Fruit fly (Drosophila melanogaster) whole organism, embryonic: ENCODE measurements around the gene Dph5.
A peak's percentile ranks its signal among the peaks of the same experiment; 100 is the strongest.

Source experiments
- CG10366 ChIP-seq: fragments of 200-800 bp; sonication (Bioruptor generic); IDR thresholded peaks from 2 replicates; pipeline ENCODE4 v1.3.6; 2022; ENCODE audit warnings: missing biosample characterization, missing genetic modification characterization
- CG10431 ChIP-seq: fragments of 200-800 bp; sonication (Bioruptor generic); optimal IDR thresholded peaks from 3 replicates; lab custom pipeline; 2018; ENCODE audit warnings: missing biosample characterization, mild to moderate bottlenecking, missing genetic modification characterization
- CG10979 ChIP-seq: fragments of 200-800 bp; sonication (Bioruptor generic); optimal IDR thresholded peaks from 2 replicates; lab custom pipeline; 2018; ENCODE audit warnings: missing biosample characterization, mild to moderate bottlenecking, missing genetic modification characterization, moderate library complexity
- CG12104 ChIP-seq: fragments of 200-800 bp; sonication (Bioruptor generic); optimal IDR thresholded peaks from 3 replicates; lab custom pipeline; 2016; ENCODE audit warnings: missing biosample characterization, missing genetic modification characterization
- CG12155 ChIP-seq: fragments of 200-800 bp; sonication (Bioruptor generic); optimal IDR thresholded peaks from 3 replicates; lab custom pipeline; 2016; ENCODE audit warnings: missing biosample characterization, missing genetic modification characterization
- CG12219 ChIP-seq: fragments of 200-800 bp; sonication (Bioruptor generic); optimal IDR thresholded peaks from 3 replicates; lab custom pipeline; 2018; ENCODE audit warnings: missing biosample characterization, mild to moderate bottlenecking, missing genetic modification characterization
- CG1233 ChIP-seq: fragments of 200-800 bp; sonication (Bioruptor generic); optimal IDR thresholded peaks from 4 replicates; lab custom pipeline; 2018; ENCODE audit warnings: missing biosample characterization, mild to moderate bottlenecking, missing genetic modification characterization
- CG12391 ChIP-seq: fragments of 200-800 bp; sonication (Bioruptor generic); optimal IDR thresholded peaks from 3 replicates; lab custom pipeline; 2018; ENCODE audit warnings: missing biosample characterization, mild to moderate bottlenecking, missing genetic modification characterization, moderate library complexity
- CG12942 ChIP-seq: fragments of 200-800 bp; sonication (Bioruptor generic); optimal IDR thresholded peaks from 3 replicates; lab custom pipeline; 2016; ENCODE audit warnings: missing biosample characterization, missing genetic modification characterization
- CG14014 ChIP-seq: fragments of 200-800 bp; sonication (Bioruptor generic); IDR thresholded peaks from 2 replicates; pipeline ENCODE4 v1.3.6; 2022; ENCODE audit warnings: missing biosample characterization, missing genetic modification characterization
- CG14667 ChIP-seq: fragments of 200-800 bp; sonication (Bioruptor generic); IDR thresholded peaks from 2 replicates; pipeline ENCODE4 v1.3.6; 2022; ENCODE audit warnings: missing biosample characterization, missing genetic modification characterization
- CG14710 ChIP-seq: fragments of 200-800 bp; sonication (Bioruptor generic); optimal IDR thresholded peaks from 3 replicates; lab custom pipeline; 2019; ENCODE audit warnings: missing biosample characterization, mild to moderate bottlenecking, missing genetic modification characterization, moderate library complexity
- CG17328 ChIP-seq: fragments of 200-800 bp; sonication (Bioruptor generic); IDR thresholded peaks from 2 replicates; pipeline ENCODE4 v1.3.6; 2022; ENCODE audit warnings: missing biosample characterization, missing genetic modification characterization
- CG17802 ChIP-seq: fragments of 200-800 bp; sonication (Bioruptor generic); optimal IDR thresholded peaks from 2 replicates; lab custom pipeline; 2018; ENCODE audit warnings: missing biosample characterization, mild to moderate bottlenecking, missing genetic modification characterization, moderate library complexity
- CG2678 ChIP-seq: fragments of 200-800 bp; sonication (Bioruptor generic); optimal IDR thresholded peaks from 3 replicates; lab custom pipeline; 2019; ENCODE audit warnings: missing biosample characterization, mild to moderate bottlenecking, missing genetic modification characterization, moderate library complexity
- CG2889 ChIP-seq: fragments of 200-800 bp; sonication (Bioruptor generic); IDR thresholded peaks from 3 replicates; pipeline ENCODE4 v1.3.6; 2022; ENCODE audit warnings: missing biosample characterization, missing genetic modification characterization
- CG4424 ChIP-seq: fragments of 200-800 bp; sonication (Bioruptor generic); optimal IDR thresholded peaks from 3 replicates; lab custom pipeline; 2016; ENCODE audit warnings: missing biosample characterization, missing genetic modification characterization
- CG7556 ChIP-seq: fragments of 200-800 bp; sonication (Bioruptor generic); optimal IDR thresholded peaks from 2 replicates; lab custom pipeline; 2017; ENCODE audit warnings: missing biosample characterization, mild to moderate bottlenecking, missing genetic modification characterization
- CG9932 ChIP-seq: fragments of 200-800 bp; sonication (Bioruptor generic); IDR thresholded peaks from 2 replicates; pipeline ENCODE4 v1.3.6; 2022; ENCODE audit warnings: missing biosample characterization, missing genetic modification characterization
- CHES-1-like ChIP-seq: fragments of 200-800 bp; sonication (Bioruptor generic); optimal IDR thresholded peaks from 2 replicates; lab custom pipeline; 2016; ENCODE audit warnings: missing biosample characterization, missing genetic modification characterization
- D ChIP-seq, 2 experiments: fragments of 200-800 bp in 1 of 2; fragments of >200 bp in 1 of 2; sonication (Bioruptor generic) in 1 of 2; optimal IDR thresholded peaks; 2 replicates in 1 of 2; 3 replicates in 1 of 2; lab custom pipeline; 2017; ENCODE audit warnings: mild to moderate bottlenecking in 1 of 2, missing biosample characterization in 1 of 2, missing genetic modification characterization in 1 of 2, missing genetic modification reagents in 1 of 2
- Doc2 ChIP-seq: fragments of 200-800 bp; sonication (Bioruptor generic); IDR thresholded peaks from 2 replicates; pipeline ENCODE4 v1.3.6; 2022; ENCODE audit warnings: missing biosample characterization, missing genetic modification characterization
- E2f1 ChIP-seq: fragments of 200-800 bp; sonication (Bioruptor generic); IDR thresholded peaks from 2 replicates; pipeline ENCODE4 v1.3.6; 2022; ENCODE audit warnings: missing biosample characterization, missing genetic modification characterization
- HLHmδ ChIP-seq: fragments of 200-800 bp; sonication (Bioruptor generic); optimal IDR thresholded peaks from 2 replicates; lab custom pipeline; 2018; ENCODE audit warnings: missing biosample characterization, mild to moderate bottlenecking, missing genetic modification characterization, moderate library complexity
- Hmr ChIP-seq: fragments of 200-800 bp; sonication (Bioruptor generic); optimal IDR thresholded peaks from 3 replicates; lab custom pipeline; 2017; ENCODE audit warnings: mild to moderate bottlenecking, missing biosample characterization, missing genetic modification reagents, missing genetic modification characterization
- Hr3 ChIP-seq: fragments of 200-800 bp; sonication (Bioruptor generic); optimal IDR thresholded peaks from 3 replicates; lab custom pipeline; 2016; ENCODE audit warnings: missing biosample characterization, missing genetic modification characterization
- Hr51 ChIP-seq, 2 experiments: fragments of 200-800 bp; sonication (Bioruptor generic); optimal IDR thresholded peaks; 2 replicates in 1 of 2; 3 replicates in 1 of 2; lab custom pipeline; 2016 to 2018; ENCODE audit warnings: missing biosample characterization in 2 of 2, missing genetic modification characterization in 2 of 2, mild to moderate bottlenecking in 1 of 2, moderate library complexity in 1 of 2
- Med ChIP-seq: fragments of 200-800 bp; sonication (Bioruptor generic); peaks from one replicate; lab custom pipeline; 2016; ENCODE audit warnings: missing biosample characterization, missing genetic modification characterization, mild to moderate bottlenecking, inconsistent platforms, moderate library complexity
- Meics ChIP-seq: fragments of 200-800 bp; sonication (Bioruptor generic); optimal IDR thresholded peaks from 2 replicates; lab custom pipeline; 2017; ENCODE audit warnings: missing biosample characterization, mild to moderate bottlenecking, missing genetic modification characterization
- Sox100B ChIP-seq: fragments of 200-800 bp; sonication (Bioruptor generic); optimal IDR thresholded peaks from 3 replicates; lab custom pipeline; 2018; ENCODE audit warnings: missing biosample characterization, mild to moderate bottlenecking, missing genetic modification characterization
- bab2 ChIP-seq: fragments of 200-800 bp; sonication (Bioruptor generic); optimal IDR thresholded peaks from 2 replicates; lab custom pipeline; 2016; ENCODE audit warnings: missing biosample characterization, missing genetic modification characterization
- disco-r ChIP-seq: fragments of 200-800 bp; sonication (Bioruptor generic); optimal IDR thresholded peaks from 2 replicates; lab custom pipeline; 2016; ENCODE audit warnings: missing biosample characterization, missing genetic modification characterization
- dmrt99B ChIP-seq: fragments of 200-800 bp; sonication (Bioruptor generic); optimal IDR thresholded peaks from 2 replicates; lab custom pipeline; 2018; ENCODE audit warnings: missing biosample characterization, mild to moderate bottlenecking, missing genetic modification characterization, moderate library complexity
- dpn ChIP-seq, 2 experiments: fragments of 200-800 bp; sonication (Bioruptor generic); optimal IDR thresholded peaks; 3 replicates each; lab custom pipeline; 2016; ENCODE audit warnings: missing biosample characterization in 2 of 2, missing genetic modification characterization in 2 of 2
- kah ChIP-seq: fragments of 200-800 bp; sonication (Bioruptor generic); optimal IDR thresholded peaks from 2 replicates; lab custom pipeline; 2018; ENCODE audit warnings: missing biosample characterization, mild to moderate bottlenecking, missing genetic modification characterization
- lbe ChIP-seq: fragments of 200-800 bp; sonication (Bioruptor generic); optimal IDR thresholded peaks from 2 replicates; lab custom pipeline; 2016; ENCODE audit warnings: missing biosample characterization, mild to moderate bottlenecking, missing genetic modification characterization
- lola ChIP-seq, 3 experiments: fragments of >200 bp in 2 of 3; fragments of 200-800 bp in 1 of 3; sonication (Bioruptor generic) in 1 of 3; optimal IDR thresholded peaks; 2 replicates each; lab custom pipeline; 2017 to 2019; ENCODE audit warnings: missing biosample characterization in 3 of 3, missing genetic modification characterization in 3 of 3, mild to moderate bottlenecking in 1 of 3, moderate library complexity in 1 of 3
- pzg ChIP-seq: fragments of 200-800 bp; sonication (Bioruptor generic); optimal IDR thresholded peaks from 3 replicates; lab custom pipeline; 2018; ENCODE audit warnings: missing biosample characterization, mild to moderate bottlenecking, missing genetic modification characterization, moderate library complexity
- scrt ChIP-seq: fragments of 200-800 bp; sonication (Bioruptor generic); optimal IDR thresholded peaks from 2 replicates; lab custom pipeline; 2018; ENCODE audit warnings: missing biosample characterization, mild to moderate bottlenecking, missing genetic modification characterization, moderate library complexity
- unc-4 ChIP-seq: fragments of 200-800 bp; sonication (Bioruptor generic); IDR thresholded peaks from 2 replicates; pipeline ENCODE4 v1.3.6; 2022; ENCODE audit warnings: missing biosample characterization, missing genetic modification characterization; ENCODE audit not compliant: partially characterized antibody
- vnd ChIP-seq: fragments of 200-800 bp; sonication (Bioruptor generic); IDR thresholded peaks from 3 replicates; pipeline ENCODE4 v1.3.6; 2022; ENCODE audit warnings: missing biosample characterization, missing genetic modification characterization; ENCODE audit not compliant: partially characterized antibody

Gene Dph5

DNA sequence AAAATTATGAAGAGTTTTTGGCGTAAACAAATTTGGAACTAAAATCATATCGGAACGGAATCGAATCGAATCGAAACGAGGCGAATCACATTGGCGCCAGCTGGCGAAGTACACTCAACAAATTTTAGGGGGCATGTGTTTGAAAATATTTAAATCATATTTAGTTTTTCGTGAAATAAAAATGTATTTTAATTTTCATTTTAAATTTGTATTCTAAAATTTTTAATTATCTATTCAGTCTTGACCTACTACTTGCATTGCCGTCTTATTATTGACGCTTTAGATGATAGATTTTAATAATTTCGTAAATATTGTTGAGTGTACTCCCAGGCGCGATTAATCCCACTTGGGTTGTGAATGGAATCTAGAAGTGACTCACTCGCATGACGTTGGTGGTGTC is 46.1 kb upstream of the Dph5 start (continued):
- peak; percentile 18 for TF ChIP-seq Sox100B (GFP tag; lab: Kevin White, UChicago)
- peak; percentile 11 for TF ChIP-seq Meics (GFP tag; lab: Kevin White, UChicago)
- no peak for TF ChIP-seq CG9932 (GFP tag; lab: Robert Waterston, UW)
- TF ChIP-seq Med (GFP tag; lab: Kevin White, UChicago), result peak; percentile 48
- no peak for TF ChIP-seq CG12104 (GFP tag; lab: Kevin White, UChicago)
- TF ChIP-seq Hmr (GFP tag; lab: Kevin White, UChicago), result peak; percentile 5
- peak; percentile 13 for TF ChIP-seq CG10979
- TF ChIP-seq CG12155 (GFP tag; lab: Kevin White, UChicago), result no peak
- no peak for TF ChIP-seq lbe (GFP tag; lab: Kevin White, UChicago)
- no peak for TF ChIP-seq CG4424 (GFP tag; lab: Kevin White, UChicago)
- TF ChIP-seq CG12219 (GFP tag; lab: Kevin White, UChicago), result no peak
- no peak for TF ChIP-seq CG10431 (GFP tag; lab: Kevin White, UChicago)
- TF ChIP-seq CHES-1-like (GFP tag; lab: Kevin White, UChicago), result no peak
- TF ChIP-seq CG2889 (GFP tag; lab: Robert Waterston, UW), result no peak
- TF ChIP-seq CG7556 (GFP tag; lab: Kevin White, UChicago), result peak; percentile 36
- TF ChIP-seq E2f1 (GFP tag; lab: Robert Waterston, UW), result no peak
- no peak for TF ChIP-seq Hr3
- no peak for TF ChIP-seq CG14710 (tag; lab: Kevin White, UChicago)
- TF ChIP-seq Doc2 (GFP tag; lab: Robert Waterston, UW), result no peak
- TF ChIP-seq D (optimal IDR thresholded peaks at IDR 0.05; lab: Kevin White, UChicago), result no peak
- TF ChIP-seq D (GFP tag; optimal IDR thresholded peaks at IDR 0.05; lab: Kevin White, UChicago), result no peak
- no peak for TF ChIP-seq scrt
- TF ChIP-seq CG14014, result no peak
- TF ChIP-seq HLHmδ (GFP tag; lab: Kevin White, UChicago), result no peak
- no peak for TF ChIP-seq pzg
- no peak for TF ChIP-seq CG14667 (GFP tag; lab: Robert Waterston, UW)
- TF ChIP-seq unc-4 (GFP tag; lab: Robert Waterston, UW), result no peak
- no peak for TF ChIP-seq kah (GFP tag; lab: Kevin White, UChicago)
- no peak for TF ChIP-seq disco-r (GFP tag; lab: Kevin White, UChicago)
- TF ChIP-seq CG17328, result no peak
- no peak for TF ChIP-seq vnd (GFP tag; lab: Robert Waterston, UW)
- TF ChIP-seq dpn (GFP tag; optimal IDR thresholded peaks at IDR 0.05; lab: Kevin White, UChicago), result no peak
- no peak for TF ChIP-seq CG1233 (GFP tag; lab: Kevin White, UChicago)
- TF ChIP-seq Hr51 (GFP tag; optimal IDR thresholded peaks at IDR 0.05; lab: Kevin White, UChicago), result peak in 1 of 2 experiments; percentile 51
- TF ChIP-seq lola (GFP tag; optimal IDR thresholded peaks at IDR 0.05; lab: Kevin White, UChicago), result no peak
- TF ChIP-seq CG2678, result peak; percentile 31
- TF ChIP-seq dmrt99B (tag; lab: Kevin White, UChicago), result peak; percentile 33
- no peak for TF ChIP-seq CG10366
- TF ChIP-seq CG12391 (tag; lab: Kevin White, UChicago), result peak; percentile 19
- no peak for TF ChIP-seq CG12942
- no peak for TF ChIP-seq CG17802
- no peak for TF ChIP-seq bab2
- TF ChIP-seq, all 482 proteins: peak for 28
